Fruit fly (Drosophila melanogaster) whole organism, embryonic: ENCODE data around the gene bor.

ENCODE experiments used
- ATbp ChIP-seq: fragments of 200-800 bp; sonication (Bioruptor generic); optimal IDR thresholded peaks from 2 replicates; lab custom pipeline; 2017; ENCODE audit warnings: missing biosample characterization, mild to moderate bottlenecking, missing genetic modification characterization, missing genetic modification reagents
- CG1024 ChIP-seq: fragments of 200-800 bp; sonication (Bioruptor generic); IDR thresholded peaks from 2 replicates; pipeline ENCODE4 v1.3.6; 2022; ENCODE audit warnings: missing biosample characterization, missing genetic modification characterization
- CG12104 ChIP-seq: fragments of 200-800 bp; sonication (Bioruptor generic); optimal IDR thresholded peaks from 3 replicates; lab custom pipeline; 2016; ENCODE audit warnings: missing biosample characterization, missing genetic modification characterization
- CG14050 ChIP-seq: fragments of 200-800 bp; sonication (Bioruptor generic); IDR thresholded peaks from 3 replicates; pipeline ENCODE4 v1.3.6; 2022; ENCODE audit warnings: missing biosample characterization, missing genetic modification characterization
- CG1602 ChIP-seq: fragments of 200-800 bp; sonication (Bioruptor generic); optimal IDR thresholded peaks from 3 replicates; lab custom pipeline; 2016; ENCODE audit warnings: missing biosample characterization, missing genetic modification characterization
- CG2678 ChIP-seq: fragments of 200-800 bp; sonication (Bioruptor generic); optimal IDR thresholded peaks from 3 replicates; lab custom pipeline; 2019; ENCODE audit warnings: missing biosample characterization, mild to moderate bottlenecking, missing genetic modification characterization, moderate library complexity
- CG31441 ChIP-seq: fragments of 200-800 bp; sonication (Bioruptor generic); IDR thresholded peaks from 2 replicates; pipeline ENCODE4 v1.3.6; 2022; ENCODE audit warnings: missing biosample characterization, missing genetic modification characterization
- CG32767 ChIP-seq: fragments of 200-800 bp; sonication (Bioruptor generic); IDR thresholded peaks from 2 replicates; pipeline ENCODE4 v1.3.6; 2022; ENCODE audit warnings: missing biosample characterization, missing genetic modification characterization
- CG32772 ChIP-seq: fragments of 200-800 bp; sonication (Bioruptor generic); IDR thresholded peaks from 2 replicates; pipeline ENCODE4 v1.3.6; 2022; ENCODE audit warnings: missing biosample characterization, missing genetic modification characterization
- CG33213 ChIP-seq: fragments of 200-800 bp; sonication (Bioruptor generic); optimal IDR thresholded peaks from 3 replicates; lab custom pipeline; 2016; ENCODE audit warnings: missing biosample characterization, missing genetic modification characterization
- CG33557 ChIP-seq: fragments of 200-800 bp; sonication (Bioruptor generic); optimal IDR thresholded peaks from 2 replicates; lab custom pipeline; 2019; ENCODE audit warnings: missing biosample characterization, mild to moderate bottlenecking, missing genetic modification characterization, moderate library complexity
- CG34376 ChIP-seq: fragments of 200-800 bp; sonication (Bioruptor generic); optimal IDR thresholded peaks from 2 replicates; lab custom pipeline; 2018; ENCODE audit warnings: missing biosample characterization, mild to moderate bottlenecking, missing genetic modification characterization
- CG4820 ChIP-seq: fragments of 200-800 bp; sonication (Bioruptor generic); optimal IDR thresholded peaks from 3 replicates; lab custom pipeline; 2016; ENCODE audit warnings: missing biosample characterization, missing genetic modification characterization
- CG8281 ChIP-seq: fragments of 200-800 bp; sonication (Bioruptor generic); optimal IDR thresholded peaks from 2 replicates; lab custom pipeline; 2018; ENCODE audit warnings: missing biosample characterization, mild to moderate bottlenecking, missing genetic modification characterization, moderate library complexity
- CG9215 ChIP-seq: fragments of 200-800 bp; sonication (Bioruptor generic); IDR thresholded peaks from 2 replicates; pipeline ENCODE4 v1.3.6; 2022; ENCODE audit warnings: missing biosample characterization, missing genetic modification characterization
- CTCF ChIP-seq: fragments of 200-800 bp; sonication (Bioruptor generic); optimal IDR thresholded peaks from 2 replicates; lab custom pipeline; 2017; ENCODE audit warnings: missing biosample characterization, mild to moderate bottlenecking, missing genetic modification characterization, moderate library complexity
- CoRest ChIP-seq: fragments of 200-800 bp; sonication (Bioruptor generic); optimal IDR thresholded peaks from 3 replicates; lab custom pipeline; 2018; ENCODE audit warnings: missing biosample characterization, mild to moderate bottlenecking, missing genetic modification characterization, moderate library complexity
- Dip3 ChIP-seq: fragments of 200-800 bp; sonication (Bioruptor generic); optimal IDR thresholded peaks from 3 replicates; lab custom pipeline; 2016; ENCODE audit warnings: missing biosample characterization, missing genetic modification characterization
- Drgx ChIP-seq: fragments of 200-800 bp; sonication (Bioruptor generic); IDR thresholded peaks from 2 replicates; pipeline ENCODE4 v1.3.6; 2022; ENCODE audit warnings: missing biosample characterization, missing genetic modification characterization
- Ets97D ChIP-seq: fragments of 200-800 bp; sonication (Bioruptor generic); optimal IDR thresholded peaks from 3 replicates; lab custom pipeline; 2016; ENCODE audit warnings: missing biosample characterization, missing genetic modification characterization
- HHEX ChIP-seq: fragments of 200-800 bp; sonication (Bioruptor generic); optimal IDR thresholded peaks from 3 replicates; lab custom pipeline; 2017; ENCODE audit warnings: missing biosample characterization, mild to moderate bottlenecking, missing genetic modification characterization, missing genetic modification reagents
- HLH54F ChIP-seq: fragments of 200-800 bp; sonication (Bioruptor generic); optimal IDR thresholded peaks from 3 replicates; lab custom pipeline; 2016; ENCODE audit warnings: missing biosample characterization, missing genetic modification characterization
- Hr78 ChIP-seq, 2 experiments: fragments of 200-800 bp in 1 of 2; fragments of >200 bp in 1 of 2; sonication (Bioruptor generic) in 1 of 2; optimal IDR thresholded peaks; 2 replicates each; lab custom pipeline; 2017 to 2019; ENCODE audit warnings: missing biosample characterization in 2 of 2, missing genetic modification characterization in 2 of 2, mild to moderate bottlenecking in 1 of 2, moderate library complexity in 1 of 2
- Lim3 ChIP-seq: fragments of 200-800 bp; sonication (Bioruptor generic); IDR thresholded peaks from 2 replicates; pipeline ENCODE4 v1.3.6; 2022; ENCODE audit warnings: missing biosample characterization, missing genetic modification characterization
- Mad ChIP-seq: fragments of 200-800 bp; sonication (Bioruptor generic); optimal IDR thresholded peaks from 2 replicates; lab custom pipeline; 2016; ENCODE audit warnings: missing biosample characterization, missing genetic modification characterization
- Ravus ChIP-seq: fragments of 200-800 bp; sonication (Bioruptor generic); IDR thresholded peaks from 2 replicates; pipeline ENCODE4 v1.3.6; 2022; ENCODE audit warnings: missing biosample characterization, missing genetic modification characterization
- Rx ChIP-seq: fragments of 200-800 bp; sonication (Bioruptor generic); IDR thresholded peaks from 2 replicates; pipeline ENCODE4 v1.3.6; 2022; ENCODE audit warnings: missing biosample characterization, missing genetic modification characterization
- ac ChIP-seq: fragments of 200-800 bp; sonication (Bioruptor generic); optimal IDR thresholded peaks from 3 replicates; lab custom pipeline; 2017; ENCODE audit warnings: missing biosample characterization, mild to moderate bottlenecking, missing genetic modification characterization
- al ChIP-seq: fragments of 200-800 bp; sonication (Bioruptor generic); IDR thresholded peaks from 2 replicates; pipeline ENCODE4 v1.3.6; 2022; ENCODE audit warnings: missing biosample characterization, missing genetic modification characterization
- cad ChIP-seq: fragments of >200 bp; optimal IDR thresholded peaks from 2 replicates; lab custom pipeline; 2017; ENCODE audit warnings: missing biosample characterization, missing genetic modification characterization
- cato ChIP-seq: fragments of 200-800 bp; sonication (Bioruptor generic); optimal IDR thresholded peaks from 2 replicates; lab custom pipeline; 2016; ENCODE audit warnings: missing biosample characterization, missing genetic modification characterization, borderline replicate concordance
- chinmo ChIP-seq: fragments of 200-800 bp; sonication (Bioruptor generic); IDR thresholded peaks from 4 replicates; pipeline ENCODE4 v1.3.6; 2022; ENCODE audit warnings: missing biosample characterization, missing genetic modification characterization; ENCODE audit not compliant: partially characterized antibody
- danr ChIP-seq: fragments of 200-800 bp; sonication (Bioruptor generic); IDR thresholded peaks from 2 replicates; pipeline ENCODE4 v1.3.6; 2022; ENCODE audit warnings: missing biosample characterization, missing genetic modification characterization
- exex ChIP-seq: fragments of 200-800 bp; sonication (Bioruptor generic); optimal IDR thresholded peaks from 4 replicates; lab custom pipeline; 2018; ENCODE audit warnings: missing biosample characterization, mild to moderate bottlenecking, missing genetic modification characterization, moderate library complexity
- gfzf ChIP-seq: fragments of 200-800 bp; sonication (Bioruptor generic); optimal IDR thresholded peaks from 2 replicates; lab custom pipeline; 2016; ENCODE audit warnings: missing biosample characterization, mild to moderate bottlenecking, missing genetic modification characterization, moderate library complexity
- gsb ChIP-seq: fragments of 200-800 bp; sonication (Bioruptor generic); IDR thresholded peaks from 2 replicates; pipeline ENCODE4 v1.3.6; 2022; ENCODE audit warnings: missing biosample characterization, missing genetic modification characterization
- her ChIP-seq: fragments of 200-800 bp; sonication (Bioruptor generic); optimal IDR thresholded peaks from 2 replicates; lab custom pipeline; 2016; ENCODE audit warnings: missing biosample characterization, missing genetic modification characterization
- inv ChIP-seq: fragments of 200-800 bp; sonication (Bioruptor generic); IDR thresholded peaks from 2 replicates; pipeline ENCODE4 v1.3.6; 2022; ENCODE audit warnings: missing biosample characterization, missing genetic modification characterization; ENCODE audit not compliant: partially characterized antibody
- lab ChIP-seq: fragments of 200-800 bp; sonication (Bioruptor generic); optimal IDR thresholded peaks from 3 replicates; lab custom pipeline; 2017; ENCODE audit warnings: missing biosample characterization, missing genetic modification characterization, mild to moderate bottlenecking, moderate library complexity, missing genetic modification reagents
- mam ChIP-seq: fragments of 200-800 bp; sonication (Bioruptor generic); optimal IDR thresholded peaks from 3 replicates; lab custom pipeline; 2016; ENCODE audit warnings: missing biosample characterization, missing genetic modification characterization
- row ChIP-seq: fragments of 200-800 bp; sonication (Bioruptor generic); IDR thresholded peaks from 3 replicates; pipeline ENCODE4 v1.3.6; 2022; ENCODE audit warnings: missing biosample characterization, missing genetic modification characterization
- sc ChIP-seq, 3 experiments: fragments of >200 bp in 2 of 3; fragments of 200-800 bp in 1 of 3; sonication (Bioruptor generic) in 1 of 3; optimal IDR thresholded peaks; 2 replicates in 2 of 3; 3 replicates in 1 of 3; lab custom pipeline; 2017; ENCODE audit warnings: mild to moderate bottlenecking in 1 of 3, missing biosample characterization in 1 of 3, missing genetic modification characterization in 1 of 3, missing genetic modification reagents in 1 of 3
- sd ChIP-seq: fragments of 200-800 bp; sonication (Bioruptor generic); optimal IDR thresholded peaks from 3 replicates; lab custom pipeline; 2018; ENCODE audit warnings: missing biosample characterization, mild to moderate bottlenecking, missing genetic modification characterization, moderate library complexity
- sens ChIP-seq: fragments of 200-800 bp; sonication (Bioruptor generic); peaks from one replicate; lab custom pipeline; 2016; ENCODE audit warnings: missing biosample characterization, missing genetic modification characterization
- slp2 ChIP-seq: fragments of 200-800 bp; sonication (Bioruptor generic); optimal IDR thresholded peaks from 2 replicates; lab custom pipeline; 2016; ENCODE audit warnings: missing biosample characterization, missing genetic modification characterization
- zen2 ChIP-seq: fragments of 200-800 bp; sonication (Bioruptor generic); IDR thresholded peaks from 3 replicates; pipeline ENCODE4 v1.3.6; 2022; ENCODE audit warnings: missing biosample characterization, missing genetic modification characterization; ENCODE audit not compliant: partially characterized antibody

bor gene

DNA sequence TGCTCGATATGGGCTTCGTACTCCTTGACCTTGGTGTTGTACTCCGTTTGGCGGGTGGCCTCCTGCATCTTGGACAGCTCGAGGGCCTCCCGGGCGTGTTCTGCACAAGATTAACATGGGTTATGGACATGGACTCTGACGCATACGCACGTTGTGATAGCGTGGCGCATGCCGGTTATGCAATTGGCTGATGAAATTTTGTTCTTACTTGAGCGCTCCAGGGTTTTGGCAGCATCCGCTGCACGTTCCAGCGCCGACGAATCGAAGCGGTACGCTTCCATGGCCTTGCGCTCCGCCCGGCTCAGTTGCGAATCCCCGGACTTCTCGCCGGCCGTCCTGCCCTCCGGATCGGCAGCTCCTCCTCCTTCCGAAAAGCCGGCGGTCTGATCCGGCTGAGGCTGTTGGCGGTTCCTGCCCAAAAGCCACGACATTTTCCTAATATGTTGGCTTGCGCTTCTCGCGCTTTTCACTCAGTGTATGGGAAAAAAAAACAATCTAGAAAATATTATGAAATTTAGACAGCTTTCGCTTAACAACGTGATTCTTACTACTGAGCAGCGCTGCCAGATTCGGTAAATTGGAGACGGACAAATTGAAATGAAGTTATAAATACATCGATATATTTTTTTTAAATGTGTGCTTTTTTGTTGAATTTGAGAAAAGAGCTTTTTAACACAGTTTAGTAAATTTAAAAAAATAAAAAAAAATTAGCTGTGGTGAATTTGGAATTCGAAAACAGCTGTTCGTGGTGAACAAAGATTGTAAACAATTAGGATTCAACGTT is at the start of gene bor, which contains the start of gene asun (continued):
- TF ChIP-seq al (GFP tag; lab: Robert Waterston, UW) = no peak
- TF ChIP-seq slp2 (GFP tag; lab: Kevin White, UChicago) = no peak
- no peak for TF ChIP-seq Rx (GFP tag; lab: Robert Waterston, UW)
- TF ChIP-seq CG2678 (tag; lab: Kevin White, UChicago) = no peak
- no peak for TF ChIP-seq CG8281
- TF ChIP-seq CG9215 (GFP tag; lab: Robert Waterston, UW) = no peak
- peak; percentile 60 for TF ChIP-seq Ets97D (GFP tag; lab: Kevin White, UChicago)
- peak; percentile 65; the same call in 1 of the 4 replicates for TF ChIP-seq chinmo (GFP tag; lab: Robert Waterston, UW)
- TF ChIP-seq CG1602 (GFP tag; lab: Kevin White, UChicago) = no peak
- peak; percentile 60; the same call in 1 of the 2 replicates for TF ChIP-seq inv
- no peak for TF ChIP-seq Lim3 (GFP tag; lab: Robert Waterston, UW)
- no peak for TF ChIP-seq Mad
- TF ChIP-seq her (GFP tag; lab: Kevin White, UChicago) = peak; percentile 19
- TF ChIP-seq mam (GFP tag; lab: Kevin White, UChicago) = peak; percentile 15
- TF ChIP-seq Dip3 (GFP tag; lab: Kevin White, UChicago) = no peak
- peak; percentile 35 for TF ChIP-seq CG33557

DNA sequence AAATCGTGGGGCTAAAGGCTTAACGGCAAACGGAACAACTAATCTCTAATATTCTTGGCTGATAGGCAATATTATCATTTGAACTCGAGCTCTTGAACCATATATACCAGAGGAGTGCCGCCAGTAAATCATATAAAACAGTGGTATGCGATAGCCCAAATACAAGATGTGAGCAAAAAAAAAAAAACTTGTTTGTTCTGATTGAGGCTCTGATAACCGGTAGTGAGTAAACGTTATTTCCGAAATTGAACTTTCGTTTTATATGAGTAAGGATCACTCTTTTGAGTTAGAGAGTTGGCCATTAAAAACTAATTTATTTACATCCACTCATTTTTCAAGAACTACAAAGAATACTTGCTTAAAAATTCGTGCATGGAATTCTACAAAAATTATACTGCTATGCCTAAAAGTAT is 46.2 kb upstream of the bor start:
- TF ChIP-seq CG34376 = peak; percentile 29
- TF ChIP-seq row (GFP tag; lab: Robert Waterston, UW) = 0 out of 3 replicates have a peak, but pooled peaks have one; percentile 13
- no peak for TF ChIP-seq gsb
- TF ChIP-seq CTCF (GFP tag; lab: Kevin White, UChicago) = peak; percentile 52
- TF ChIP-seq exex = peak; percentile 73
- peak in 1 of 2 experiments; percentile 64 for TF ChIP-seq Hr78 (GFP tag; optimal IDR thresholded peaks at IDR 0.05; lab: Kevin White, UChicago)
- TF ChIP-seq sens (GFP tag; lab: Kevin White, UChicago) = peak; percentile 49
- TF ChIP-seq sd (tag; lab: Kevin White, UChicago) = peak; percentile 71
- no peak for TF ChIP-seq lab (GFP tag; lab: Kevin White, UChicago)

DNA sequence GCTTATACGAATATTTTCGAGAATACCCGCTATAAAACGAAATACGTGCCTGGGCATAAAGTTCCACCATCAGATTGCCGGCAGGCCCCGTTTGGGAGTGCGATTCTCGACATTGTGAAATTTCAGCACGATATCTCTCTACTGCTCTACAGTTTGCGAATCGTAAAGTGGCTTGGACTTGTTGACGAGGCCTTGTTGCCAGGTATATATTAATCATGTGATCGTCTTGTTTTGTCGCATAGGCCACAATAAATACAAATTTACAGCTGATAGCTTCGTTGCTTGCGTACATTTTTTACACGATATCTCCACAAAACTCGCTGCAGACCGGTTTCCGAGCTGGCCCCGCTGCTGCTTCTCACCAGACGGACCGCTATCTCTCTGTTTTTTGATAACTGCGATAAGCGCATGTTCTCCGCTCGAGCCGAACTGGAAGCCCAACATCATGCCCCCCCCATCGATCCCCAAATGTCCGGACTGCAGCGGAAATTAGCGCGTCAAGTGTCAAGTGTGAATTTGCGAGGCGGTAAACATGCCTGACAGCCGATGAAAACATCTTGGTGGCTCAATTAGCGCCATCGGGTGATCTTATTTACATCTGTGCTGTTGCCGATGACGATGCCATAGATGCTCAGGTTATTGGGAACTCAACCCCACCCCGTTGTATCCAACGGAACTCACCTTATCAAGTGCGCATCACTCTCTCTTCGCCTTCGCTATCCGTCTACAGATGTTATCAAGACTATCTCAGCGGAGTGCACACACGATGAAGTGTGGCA is 45.6 kb upstream of the bor start:
- TF ChIP-seq Drgx (GFP tag; lab: Robert Waterston, UW) (peak; percentile 56; the same call in 1 of the 2 replicates), cad (GFP tag; lab: Kevin White, UChicago) (no peak), CG33213 (GFP tag; lab: Kevin White, UChicago) (no peak), CG12104 (GFP tag; lab: Kevin White, UChicago) (no peak), CG2678 (tag; lab: Kevin White, UChicago) (no peak), gfzf (GFP tag; lab: Kevin White, UChicago) (no peak), CG31441 (GFP tag; lab: Robert Waterston, UW) (no peak), danr (GFP tag; lab: Robert Waterston, UW) (no peak), HHEX (GFP tag; lab: Kevin White, UChicago) (no peak), cato (GFP tag; lab: Kevin White, UChicago) (no peak), HLH54F (GFP tag; lab: Kevin White, UChicago) (no peak), zen2 (GFP tag; lab: Robert Waterston, UW) (0 out of 3 replicates have a peak, but pooled peaks have one; percentile 9), CG1024 (no peak), Ravus (GFP tag; lab: Robert Waterston, UW) (no peak), CG4820 (GFP tag; lab: Kevin White, UChicago) (no peak), ATbp (GFP tag; lab: Kevin White, UChicago) (no peak), sc (optimal IDR thresholded peaks at IDR 0.05; lab: Kevin White, UChicago) (no peak), sc (GFP tag; optimal IDR thresholded peaks at IDR 0.05; lab: Kevin White, UChicago) (no peak), ac (GFP tag; lab: Kevin White, UChicago) (no peak), CoRest (tag; lab: Kevin White, UChicago) (peak; percentile 29), Lim3 (GFP tag; lab: Robert Waterston, UW) (no peak), CG32772 (GFP tag; lab: Robert Waterston, UW) (no peak), CG14050 (GFP tag; lab: Robert Waterston, UW) (no peak), CG32767 (GFP tag; lab: Robert Waterston, UW) (no peak)
